Fruit fly (Drosophila melanogaster) whole organism, wandering third instar larva: Measurements from ENCODE around the gene CG14507.

Experiments used
- Myc ChIP-seq: fragments of >200 bp; optimal IDR thresholded peaks from 2 replicates; lab custom pipeline; 2017
- OdsH ChIP-seq: fragments of 200-800 bp; sonication (Bioruptor generic); optimal IDR thresholded peaks from 2 replicates; lab custom pipeline; 2016; ENCODE audit warnings: missing biosample characterization, mild to moderate bottlenecking, missing genetic modification characterization
- br ChIP-seq: fragments of 200-800 bp; sonication (Bioruptor generic); optimal IDR thresholded peaks from 2 replicates; lab custom pipeline; 2016; ENCODE audit warnings: missing biosample characterization, missing genetic modification characterization
- h ChIP-seq: fragments of 200-800 bp; sonication (Bioruptor generic); optimal IDR thresholded peaks from 3 replicates; lab custom pipeline; 2016; ENCODE audit warnings: missing biosample characterization, mild to moderate bottlenecking, missing genetic modification characterization

- no peak for TF ChIP-seq Myc (lab: Kevin White, UChicago)
- no peak for TF ChIP-seq OdsH (GFP tag; lab: Kevin White, UChicago)
- no peak for TF ChIP-seq h (GFP tag; lab: Kevin White, UChicago)
- TF ChIP-seq br = no peak
Measured at dm6 chr3R:29250272-29251018, 22.9 kb upstream of the CG14507 start, which contains the start of gene SP1029.
